Worm (Caenorhabditis elegans) whole organism, L4/young adult: ENCODE measurements around the gene C40A11.3.

Source experiments
- W03F9.2 ChIP-seq: fragments of 150-350 bp; optimal IDR thresholded peaks from 2 replicates; lab custom pipeline; 2014; ENCODE audit warnings: missing biosample characterization, missing genetic modification characterization
- dao-5 ChIP-seq: sonication (generic microtip); optimal IDR thresholded peaks from 2 replicates; lab custom pipeline; 2016; ENCODE audit warnings: missing genotype, missing genetic modification characterization, moderate library complexity, missing compliant biosample characterization
- him-1 ChIP-seq: sonication (generic microtip); optimal IDR thresholded peaks from 2 replicates; lab custom pipeline; 2016; ENCODE audit warnings: missing genotype, missing genetic modification reagents, missing genetic modification characterization, missing compliant biosample characterization

- TF ChIP-seq dao-5 (tag; lab: Kevin White, UChicago) (no peak), him-1 (no peak), W03F9.2 (tag; lab: Kevin White, UChicago) (no peak)
Measured at ce11 chrII:2177735-2178134, 36.8 kb downstream of the C40A11.3 start.
